Fruit fly (Drosophila melanogaster) whole organism, embryonic: ENCODE data around the gene Qsox2.

Experiments
- Abd-B ChIP-seq: fragments of 200-800 bp; sonication (Bioruptor generic); optimal IDR thresholded peaks from 2 replicates; lab custom pipeline; 2018; ENCODE audit warnings: missing biosample characterization, mild to moderate bottlenecking, missing genetic modification characterization, moderate library complexity
- Aef1 ChIP-seq: fragments of 200-800 bp; sonication (Bioruptor generic); IDR thresholded peaks from 3 replicates; pipeline ENCODE4 v1.3.6; 2022; ENCODE audit warnings: missing biosample characterization, missing genetic modification characterization
- CG10462 ChIP-seq: fragments of 200-800 bp; sonication (Bioruptor generic); optimal IDR thresholded peaks from 2 replicates; lab custom pipeline; 2016; ENCODE audit warnings: missing biosample characterization, missing genetic modification characterization
- CG11504 ChIP-seq: fragments of 200-800 bp; sonication (Bioruptor generic); optimal IDR thresholded peaks from 3 replicates; lab custom pipeline; 2019; ENCODE audit warnings: missing biosample characterization, mild to moderate bottlenecking, missing genetic modification characterization, moderate library complexity
- CG11696 ChIP-seq: fragments of 200-800 bp; sonication (Bioruptor generic); IDR thresholded peaks from 2 replicates; pipeline ENCODE4 v1.3.6; 2022; ENCODE audit warnings: missing biosample characterization, missing genetic modification characterization
- CG17612 ChIP-seq: fragments of 200-800 bp; sonication (Bioruptor generic); IDR thresholded peaks from 2 replicates; pipeline ENCODE4 v1.3.6; 2022; ENCODE audit warnings: missing biosample characterization, missing genetic modification characterization
- CG18011 ChIP-seq: fragments of 200-800 bp; sonication (Bioruptor generic); optimal IDR thresholded peaks from 2 replicates; lab custom pipeline; 2017; ENCODE audit warnings: missing biosample characterization, missing genetic modification characterization, mild to moderate bottlenecking, moderate library complexity, missing genotype
- CG2678 ChIP-seq: fragments of 200-800 bp; sonication (Bioruptor generic); optimal IDR thresholded peaks from 3 replicates; lab custom pipeline; 2019; ENCODE audit warnings: missing biosample characterization, mild to moderate bottlenecking, missing genetic modification characterization, moderate library complexity
- CG30403 ChIP-seq: fragments of 200-800 bp; sonication (Bioruptor generic); optimal IDR thresholded peaks from 3 replicates; lab custom pipeline; 2016; ENCODE audit warnings: missing biosample characterization, missing genetic modification characterization
- CG32532 ChIP-seq: fragments of 200-800 bp; sonication (Bioruptor generic); IDR thresholded peaks from 2 replicates; pipeline ENCODE4 v1.3.6; 2022; ENCODE audit warnings: missing biosample characterization, missing genetic modification characterization
- CG3847 ChIP-seq: fragments of 200-800 bp; sonication (Bioruptor generic); IDR thresholded peaks from 2 replicates; pipeline ENCODE4 v1.3.6; 2022; ENCODE audit warnings: missing biosample characterization, missing genetic modification characterization
- CG4854 ChIP-seq: fragments of 200-800 bp; sonication (Bioruptor generic); optimal IDR thresholded peaks from 2 replicates; lab custom pipeline; 2016; ENCODE audit warnings: missing biosample characterization, missing genetic modification characterization, inconsistent platforms
- CG5245 ChIP-seq: fragments of 200-800 bp; sonication (Bioruptor generic); optimal IDR thresholded peaks from 3 replicates; lab custom pipeline; 2016; ENCODE audit warnings: missing biosample characterization, missing genetic modification characterization
- CG6689 ChIP-seq: fragments of 200-800 bp; sonication (Bioruptor generic); IDR thresholded peaks from 2 replicates; pipeline ENCODE4 v1.3.6; 2022; ENCODE audit warnings: missing biosample characterization, missing genetic modification characterization
- CG6854 ChIP-seq: fragments of 200-800 bp; sonication (Bioruptor generic); optimal IDR thresholded peaks from 3 replicates; lab custom pipeline; 2017; ENCODE audit warnings: missing biosample characterization, mild to moderate bottlenecking, missing genetic modification characterization
- CG8765 ChIP-seq: fragments of 200-800 bp; sonication (Bioruptor generic); IDR thresholded peaks from 2 replicates; pipeline ENCODE4 v1.3.6; 2022; ENCODE audit warnings: missing biosample characterization, missing genetic modification characterization
- Chrac-16 ChIP-seq: fragments of 200-800 bp; sonication (Bioruptor generic); optimal IDR thresholded peaks from 3 replicates; lab custom pipeline; 2016; ENCODE audit warnings: missing biosample characterization, missing genetic modification characterization
- Drgx ChIP-seq: fragments of 200-800 bp; sonication (Bioruptor generic); IDR thresholded peaks from 2 replicates; pipeline ENCODE4 v1.3.6; 2022; ENCODE audit warnings: missing biosample characterization, missing genetic modification characterization
- E2f2 ChIP-seq: fragments of 200-800 bp; sonication (Bioruptor generic); IDR thresholded peaks from 2 replicates; pipeline ENCODE4 v1.3.6; 2022; ENCODE audit warnings: missing biosample characterization, missing genetic modification characterization
- Neu2 ChIP-seq: fragments of 200-800 bp; sonication (Bioruptor generic); optimal IDR thresholded peaks from 3 replicates; lab custom pipeline; 2016; ENCODE audit warnings: missing biosample characterization, missing genetic modification characterization, borderline replicate concordance
- Oli ChIP-seq: fragments of 200-800 bp; sonication (Bioruptor generic); optimal IDR thresholded peaks from 2 replicates; lab custom pipeline; 2018; ENCODE audit warnings: missing biosample characterization, mild to moderate bottlenecking, missing genetic modification characterization, moderate library complexity
- PHDP ChIP-seq: fragments of 200-800 bp; sonication (Bioruptor generic); optimal IDR thresholded peaks from 3 replicates; lab custom pipeline; 2018; ENCODE audit warnings: missing biosample characterization, mild to moderate bottlenecking, missing genetic modification characterization, moderate library complexity
- Ptx1 ChIP-seq: fragments of 200-800 bp; sonication (Bioruptor generic); IDR thresholded peaks from 2 replicates; pipeline ENCODE4 v1.3.6; 2022; ENCODE audit warnings: missing biosample characterization, missing genetic modification characterization
- Rfx ChIP-seq: fragments of 200-800 bp; sonication (Bioruptor generic); IDR thresholded peaks from 2 replicates; pipeline ENCODE4 v1.3.6; 2022; ENCODE audit warnings: missing biosample characterization, missing genetic modification characterization
- Sox100B ChIP-seq: fragments of 200-800 bp; sonication (Bioruptor generic); optimal IDR thresholded peaks from 3 replicates; lab custom pipeline; 2018; ENCODE audit warnings: missing biosample characterization, mild to moderate bottlenecking, missing genetic modification characterization
- Sox102F ChIP-seq: fragments of 200-800 bp; sonication (Bioruptor generic); optimal IDR thresholded peaks from 2 replicates; lab custom pipeline; 2018; ENCODE audit warnings: missing biosample characterization, mild to moderate bottlenecking, missing genetic modification characterization, moderate library complexity
- Xbp1 ChIP-seq: fragments of 200-800 bp; sonication (Bioruptor generic); optimal IDR thresholded peaks from 3 replicates; lab custom pipeline; 2016; ENCODE audit warnings: missing biosample characterization, mild to moderate bottlenecking, missing genetic modification characterization
- Xrp1 ChIP-seq: fragments of 200-800 bp; sonication (Bioruptor generic); IDR thresholded peaks from 2 replicates; pipeline ENCODE4 v1.3.6; 2022; ENCODE audit warnings: missing biosample characterization, missing genetic modification characterization
- ara ChIP-seq: fragments of 200-800 bp; sonication (Bioruptor generic); IDR thresholded peaks from 2 replicates; pipeline ENCODE4 v1.3.6; 2022; ENCODE audit warnings: missing biosample characterization, missing genetic modification characterization
- cad ChIP-seq: fragments of >200 bp; optimal IDR thresholded peaks from 2 replicates; lab custom pipeline; 2017; ENCODE audit warnings: missing biosample characterization, missing genetic modification characterization
- chif ChIP-seq, 2 experiments: fragments of 200-800 bp; sonication (Bioruptor generic); optimal IDR thresholded peaks; 3 replicates each; lab custom pipeline; 2016; ENCODE audit warnings: missing biosample characterization in 2 of 2, missing genetic modification characterization in 2 of 2
- crp ChIP-seq, 2 experiments: fragments of 200-800 bp; sonication (Bioruptor generic); optimal IDR thresholded peaks; 2 replicates in 1 of 2; 3 replicates in 1 of 2; lab custom pipeline; 2017; ENCODE audit warnings: missing biosample characterization in 2 of 2, missing genetic modification characterization in 2 of 2, mild to moderate bottlenecking in 1 of 2, moderate library complexity in 1 of 2
- dmrt99B ChIP-seq: fragments of 200-800 bp; sonication (Bioruptor generic); optimal IDR thresholded peaks from 2 replicates; lab custom pipeline; 2018; ENCODE audit warnings: missing biosample characterization, mild to moderate bottlenecking, missing genetic modification characterization, moderate library complexity
- dysf ChIP-seq: fragments of 200-800 bp; sonication (Bioruptor generic); IDR thresholded peaks from 3 replicates; pipeline ENCODE4 v1.3.6; 2022; ENCODE audit warnings: missing biosample characterization, missing genetic modification characterization
- fd3F ChIP-seq: fragments of 200-800 bp; sonication (Bioruptor generic); optimal IDR thresholded peaks from 2 replicates; lab custom pipeline; 2018; ENCODE audit warnings: missing biosample characterization, mild to moderate bottlenecking, missing genetic modification characterization, moderate library complexity
- fd96Cb ChIP-seq: fragments of 200-800 bp; sonication (Bioruptor generic); optimal IDR thresholded peaks from 2 replicates; lab custom pipeline; 2018; ENCODE audit warnings: missing biosample characterization, mild to moderate bottlenecking, missing genetic modification characterization, moderate library complexity
- grau ChIP-seq: fragments of 200-800 bp; optimal IDR thresholded peaks from 3 replicates; lab custom pipeline; 2019; ENCODE audit warnings: missing biosample characterization, mild to moderate bottlenecking, missing genetic modification characterization, moderate library complexity
- hkb ChIP-seq, 2 experiments: fragments of 200-800 bp in 1 of 2; fragments of >200 bp in 1 of 2; sonication (Bioruptor generic) in 1 of 2; IDR thresholded peaks in 1 of 2; optimal IDR thresholded peaks in 1 of 2; 2 replicates each; pipeline versions ENCODE4 v1.3.6 to Lab custom; 2017 to 2022; ENCODE audit warnings: missing biosample characterization in 1 of 2, missing genetic modification characterization in 1 of 2
- ind ChIP-seq: fragments of 200-800 bp; sonication (Bioruptor generic); optimal IDR thresholded peaks from 3 replicates; lab custom pipeline; 2016; ENCODE audit warnings: missing biosample characterization, missing genetic modification characterization
- kni ChIP-seq: fragments of 200-800 bp; sonication (Bioruptor generic); optimal IDR thresholded peaks from 3 replicates; lab custom pipeline; 2017; ENCODE audit warnings: mild to moderate bottlenecking, missing biosample characterization, missing genetic modification reagents, missing genetic modification characterization
- mam ChIP-seq: fragments of 200-800 bp; sonication (Bioruptor generic); optimal IDR thresholded peaks from 3 replicates; lab custom pipeline; 2016; ENCODE audit warnings: missing biosample characterization, missing genetic modification characterization
- prd ChIP-seq, 3 experiments: fragments of >200 bp in 2 of 3; fragments of 200-800 bp in 1 of 3; sonication (Bioruptor generic) in 1 of 3; optimal IDR thresholded peaks in 2 of 3; IDR thresholded peaks in 1 of 3; 2 replicates in 2 of 3; 3 replicates in 1 of 3; pipeline versions ENCODE4 v1.3.6 to Lab custom; 2017 to 2022; ENCODE audit warnings: missing biosample characterization in 1 of 3, missing genetic modification characterization in 1 of 3
- row ChIP-seq: fragments of 200-800 bp; sonication (Bioruptor generic); IDR thresholded peaks from 3 replicates; pipeline ENCODE4 v1.3.6; 2022; ENCODE audit warnings: missing biosample characterization, missing genetic modification characterization
- sim ChIP-seq: fragments of 200-800 bp; sonication (Bioruptor generic); IDR thresholded peaks from 2 replicates; pipeline ENCODE4 v1.3.6; 2022; ENCODE audit warnings: missing biosample characterization, missing genetic modification characterization
- slbo ChIP-seq: fragments of 200-800 bp; sonication (Bioruptor generic); IDR thresholded peaks from 2 replicates; pipeline ENCODE4 v1.3.6; 2022; ENCODE audit warnings: missing biosample characterization, missing genetic modification characterization
- stc ChIP-seq: fragments of 200-800 bp; sonication (Bioruptor generic); IDR thresholded peaks from 2 replicates; pipeline ENCODE4 v1.3.6; 2022; ENCODE audit warnings: missing biosample characterization, missing genetic modification characterization
- sug ChIP-seq: fragments of 200-800 bp; optimal IDR thresholded peaks from 2 replicates; lab custom pipeline; 2019; ENCODE audit warnings: missing biosample characterization, mild to moderate bottlenecking, missing genetic modification characterization, moderate library complexity
- wor ChIP-seq: fragments of 200-800 bp; sonication (Bioruptor generic); IDR thresholded peaks from 2 replicates; pipeline ENCODE4 v1.3.6; 2022; ENCODE audit warnings: missing biosample characterization, missing genetic modification characterization

Qsox2 gene

DNA sequence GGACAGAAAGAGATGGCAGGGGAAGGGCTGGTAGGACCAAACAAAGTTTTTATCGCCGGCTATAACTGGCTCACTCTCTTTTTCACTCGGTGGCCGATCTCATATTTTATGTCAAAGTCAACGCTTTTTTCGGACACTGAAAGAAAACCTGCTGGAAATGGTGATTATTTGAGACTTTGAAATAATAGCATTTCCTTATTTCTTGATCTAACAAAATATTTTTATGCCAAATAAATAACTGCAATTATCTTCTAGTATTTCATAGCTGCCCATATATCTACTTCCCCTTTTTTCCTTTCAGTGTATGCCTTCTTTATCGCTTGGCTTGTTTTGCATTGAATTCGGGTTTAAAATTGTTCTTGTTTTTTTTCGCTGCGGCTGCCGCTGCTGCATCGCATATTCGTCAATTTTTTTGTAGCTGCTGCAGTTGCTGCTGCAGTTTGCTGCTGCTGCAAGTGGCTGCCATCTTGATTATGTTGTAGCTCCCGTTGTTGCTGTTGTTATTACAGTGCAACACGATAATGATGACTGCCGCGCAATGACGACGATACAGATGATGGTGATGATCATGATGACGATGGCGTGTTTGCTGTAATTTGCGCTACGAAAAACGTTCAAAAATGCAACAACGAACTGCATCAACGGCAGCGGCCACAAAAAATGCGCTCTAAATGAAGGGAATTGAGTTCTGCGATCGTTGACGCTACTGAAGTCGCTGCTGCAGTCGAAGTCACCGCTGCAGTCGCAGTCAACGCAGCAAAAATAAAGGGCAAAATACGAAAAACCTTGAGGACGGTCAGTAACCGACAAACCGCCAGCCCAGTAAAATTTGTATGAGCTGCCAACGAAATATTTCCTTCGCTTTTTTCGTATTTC, 23.8 kb downstream of the Qsox2 start (continued):
- TF ChIP-seq Aef1 = peak; percentile 24; the same call in 1 of the 3 replicates
- TF ChIP-seq Drgx = peak; percentile 79
- TF ChIP-seq Sox102F (GFP tag; lab: Kevin White, UChicago) = peak; percentile 51
- peak; percentile 49 for TF ChIP-seq CG2678 (tag; lab: Kevin White, UChicago)
- TF ChIP-seq Neu2 (GFP tag; lab: Kevin White, UChicago) = no peak
- no peak for TF ChIP-seq cad (GFP tag; lab: Kevin White, UChicago)
- peak; percentile 27 for TF ChIP-seq Abd-B
- TF ChIP-seq mam = no peak
- no peak for TF ChIP-seq prd (optimal IDR thresholded peaks at IDR 0.05; lab: Kevin White, UChicago)
- TF ChIP-seq prd (GFP tag; IDR thresholded peaks at IDR 0.05; lab: Robert Waterston, UW) = peak; percentile 54; the same call in 2 of the 3 replicates
- TF ChIP-seq hkb (optimal IDR thresholded peaks at IDR 0.05; lab: Kevin White, UChicago) = no peak
- TF ChIP-seq hkb (GFP tag; IDR thresholded peaks at IDR 0.05; lab: Robert Waterston, UW) = no peak
- peak; percentile 12 for TF ChIP-seq Sox100B (GFP tag; lab: Kevin White, UChicago)
- TF ChIP-seq sug (tag; lab: Kevin White, UChicago) = no peak
- peak; percentile 15 for TF ChIP-seq PHDP (tag; lab: Kevin White, UChicago)
- TF ChIP-seq Ptx1 = peak; percentile 66
- TF ChIP-seq kni (GFP tag; lab: Kevin White, UChicago) = no peak
- TF ChIP-seq Chrac-16 = peak; percentile 59
- no peak for TF ChIP-seq CG8765 (GFP tag; lab: Robert Waterston, UW)
- 0 out of 2 replicates have a peak, but pooled peaks have one; percentile 11 for TF ChIP-seq sim (GFP tag; lab: Robert Waterston, UW)
- peak; percentile 14 for TF ChIP-seq ind (GFP tag; lab: Kevin White, UChicago)
- TF ChIP-seq CG17612 (GFP tag; lab: Robert Waterston, UW) = no peak
- TF ChIP-seq wor (GFP tag; lab: Robert Waterston, UW) = 0 out of 2 replicates have a peak, but pooled peaks have one; percentile 11
- no peak for TF ChIP-seq CG3847 (GFP tag; lab: Robert Waterston, UW)
- TF ChIP-seq row = peak; percentile 51
- TF ChIP-seq CG6854 (GFP tag; lab: Kevin White, UChicago) = no peak
- no peak; the same call in 1 of the 2 replicates for TF ChIP-seq stc (GFP tag; lab: Robert Waterston, UW)
- peak in 1 of 2 experiments; percentile 41 for TF ChIP-seq chif (GFP tag; optimal IDR thresholded peaks at IDR 0.05; lab: Kevin White, UChicago)
- TF ChIP-seq crp (GFP tag; optimal IDR thresholded peaks at IDR 0.05; lab: Kevin White, UChicago) = no peak
- TF ChIP-seq CG30403 (GFP tag; lab: Kevin White, UChicago) = peak; percentile 1
- no peak for TF ChIP-seq ara
- peak; percentile 69 for TF ChIP-seq dysf (GFP tag; lab: Robert Waterston, UW)
- peak; percentile 55; the same call in 1 of the 2 replicates for TF ChIP-seq Rfx (GFP tag; lab: Robert Waterston, UW)
- peak; percentile 6 for TF ChIP-seq grau (tag; lab: Kevin White, UChicago)
- TF ChIP-seq E2f2 (GFP tag; lab: Robert Waterston, UW) = no peak
- TF ChIP-seq CG4854 (GFP tag; lab: Kevin White, UChicago) = no peak
- no peak for TF ChIP-seq CG10462 (GFP tag; lab: Kevin White, UChicago)
- TF ChIP-seq Xrp1 = peak; percentile 58; the same call in 1 of the 2 replicates
- no peak for TF ChIP-seq CG18011 (GFP tag; lab: Kevin White, UChicago)
- TF ChIP-seq CG11696 (GFP tag; lab: Robert Waterston, UW) = no peak
- peak; percentile 25; the same call in 1 of the 2 replicates for TF ChIP-seq CG32532 (GFP tag; lab: Robert Waterston, UW)
- TF ChIP-seq CG11504 (tag; lab: Kevin White, UChicago) = peak; percentile 70
- TF ChIP-seq slbo (GFP tag; lab: Robert Waterston, UW) = peak; percentile 48
- TF ChIP-seq CG5245 (GFP tag; lab: Kevin White, UChicago) = peak; percentile 2
- TF ChIP-seq CG6689 (GFP tag; lab: Robert Waterston, UW) = peak; percentile 53; the same call in 1 of the 2 replicates
- TF ChIP-seq Xbp1 = peak; percentile 25
- TF ChIP-seq fd96Cb = peak; percentile 49
- peak; percentile 41 for TF ChIP-seq dmrt99B
- TF ChIP-seq Oli (tag; lab: Kevin White, UChicago) = peak; percentile 23
- TF ChIP-seq fd3F = no peak
